Worm (Caenorhabditis elegans): Measurements from ENCODE around the gene B0303.4.

Gene B0303.4

DNA sequence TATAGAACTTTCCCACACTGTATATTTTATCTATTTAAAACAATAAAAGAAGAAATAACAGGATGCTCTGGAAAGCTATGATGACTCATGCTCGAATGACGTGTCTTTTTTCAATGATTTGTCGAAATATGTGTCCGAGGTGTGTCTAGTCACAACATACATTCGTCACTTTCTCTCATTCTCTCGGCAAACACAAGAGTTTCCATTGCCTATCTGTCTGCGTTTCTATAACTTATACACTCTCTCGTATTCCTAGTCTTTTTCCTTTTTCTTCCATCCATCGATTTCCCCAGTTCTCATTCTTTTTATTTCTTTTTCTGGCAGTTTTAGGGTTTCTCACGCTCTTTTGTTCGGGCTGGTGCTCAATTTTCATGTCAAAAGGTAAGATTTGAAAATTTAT lies 7.0 kb downstream of the B0303.4 start:
- TF ChIP-seq ceh-83 (GFP tag; optimal IDR thresholded peaks at IDR 0.05) (no peak), nhr-76 (tag; optimal IDR thresholded peaks at IDR 0.05) (no peak), nhr-28 (tag; optimal IDR thresholded peaks at IDR 0.05) (no peak), unc-62 (GFP tag; optimal IDR thresholded peaks at IDR 0.05) (no peak), mep-1 (tag; optimal IDR thresholded peaks at IDR 0.05) (no peak), ces-1 (GFP tag; optimal IDR thresholded peaks at IDR 0.05) (no peak), unc-120 (tag; optimal IDR thresholded peaks at IDR 0.05; ENCODE audit: poor library complexity, severe bottlenecking) (no peak), ceh-39 (tag; optimal IDR thresholded peaks at IDR 0.05) (no peak), mab-5 (tag; optimal IDR thresholded peaks at IDR 0.05) (no peak), mls-2 (tag; optimal IDR thresholded peaks at IDR 0.05) (no peak)

DNA sequence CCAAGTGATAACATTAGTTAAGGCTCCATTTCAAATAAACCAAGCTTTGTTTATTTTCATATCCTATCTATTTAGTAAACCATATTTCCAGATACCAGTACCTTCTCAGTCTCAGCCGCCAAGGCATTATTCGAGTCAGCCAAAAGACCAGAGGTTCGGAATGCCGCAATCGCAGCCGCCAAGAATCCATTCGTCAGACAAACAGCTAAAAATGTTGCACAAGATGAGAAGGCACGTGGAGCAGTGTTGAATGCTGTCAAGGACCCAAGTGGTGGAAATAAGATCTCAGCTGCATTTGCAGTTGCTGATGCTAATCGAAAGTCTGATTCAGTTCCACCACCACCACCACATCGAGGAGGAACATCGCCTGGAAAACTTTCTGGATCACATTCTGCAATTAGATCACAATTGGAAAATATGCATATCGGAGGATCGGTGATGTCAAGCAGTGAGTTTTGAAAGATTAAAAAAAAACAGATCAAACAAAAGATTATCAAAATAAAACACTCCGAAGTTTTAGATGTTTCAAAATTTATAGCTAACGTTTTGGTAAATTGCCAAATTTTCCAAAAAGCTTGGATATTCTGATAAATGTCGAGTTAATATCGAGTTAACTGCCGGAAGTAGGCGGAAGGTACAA lies 7.7 kb downstream of the B0303.4 start:
- TF ChIP-seq ham-2 (GFP tag; optimal IDR thresholded peaks at IDR 0.05) (no peak), ces-1 (GFP tag; optimal IDR thresholded peaks at IDR 0.05) (no peak), flh-1 (GFP tag; optimal IDR thresholded peaks at IDR 0.05) (no peak), cnd-1 (tag; optimal IDR thresholded peaks at IDR 0.05) (no peak), nhr-237 (tag; optimal IDR thresholded peaks at IDR 0.05) (no peak), lin-32 (GFP tag; optimal IDR thresholded peaks at IDR 0.05) (no peak), drap-1 (GFP tag; optimal IDR thresholded peaks at IDR 0.05) (no peak), sptf-1 (tag; optimal IDR thresholded peaks at IDR 0.05) (no peak), nhr-12 (tag; optimal IDR thresholded peaks at IDR 0.05) (no peak), bed-3 (GFP tag; optimal IDR thresholded peaks at IDR 0.05) (no peak), zip-8 (tag; optimal IDR thresholded peaks at IDR 0.05) (no peak), lsy-2 (tag; optimal IDR thresholded peaks at IDR 0.05) (no peak), hlh-1 (tag; optimal IDR thresholded peaks at IDR 0.05) (no peak), elt-1 (tag; optimal IDR thresholded peaks at IDR 0.05; ENCODE audit: borderline replicate concordance, insufficient read depth) (no peak)

ce11 chrIII:8700289-8700957 lies 10.8 kb downstream of the B0303.4 start, which contains the start of the genes sdz-1 and vps-33.1:
Gene sdz-1, minus strand, starts transcription at chrIII:8700339.
Gene vps-33.1, plus strand, starts transcription at chrIII:8700927.
- TF ChIP-seq nhr-2 (tag; optimal IDR thresholded peaks at IDR 0.05): no peak
- TF ChIP-seq lsy-2 (tag; optimal IDR thresholded peaks at IDR 0.05): peak; percentile 29
- peak; percentile 67 for TF ChIP-seq unc-120 (tag; optimal IDR thresholded peaks at IDR 0.05; ENCODE audit: poor library complexity, severe bottlenecking)
- TF ChIP-seq unc-39 (tag; optimal IDR thresholded peaks at IDR 0.05): no peak
- TF ChIP-seq zip-8 (tag; optimal IDR thresholded peaks at IDR 0.05): no peak
- TF ChIP-seq mls-2 (tag; optimal IDR thresholded peaks at IDR 0.05): no peak
- peak; percentile 16 for TF ChIP-seq nhr-237 (tag; optimal IDR thresholded peaks at IDR 0.05)

- no peak for TF ChIP-seq cnd-1 (tag; optimal IDR thresholded peaks at IDR 0.05)
- no peak for TF ChIP-seq lin-13 (tag; optimal IDR thresholded peaks at IDR 0.05)
- TF ChIP-seq unc-39 (tag; optimal IDR thresholded peaks at IDR 0.05): no peak
- no peak for TF ChIP-seq nhr-28 (tag; optimal IDR thresholded peaks at IDR 0.05)
- TF ChIP-seq ces-1 (GFP tag; optimal IDR thresholded peaks at IDR 0.05): no peak
- no peak for TF ChIP-seq ceh-39 (tag; optimal IDR thresholded peaks at IDR 0.05)
- TF ChIP-seq zip-8 (tag; optimal IDR thresholded peaks at IDR 0.05): no peak
- no peak for TF ChIP-seq pha-4 (tag; optimal IDR thresholded peaks at IDR 0.05)
- no peak for TF ChIP-seq mep-1 (tag; optimal IDR thresholded peaks at IDR 0.05)
- TF ChIP-seq unc-120 (tag; optimal IDR thresholded peaks at IDR 0.05; ENCODE audit: poor library complexity, severe bottlenecking): no peak
- no peak for TF ChIP-seq mls-2 (tag; optimal IDR thresholded peaks at IDR 0.05)
- no peak for TF ChIP-seq snpc-4 (tag; optimal IDR thresholded peaks at IDR 0.05)
- TF ChIP-seq nhr-2 (tag; optimal IDR thresholded peaks at IDR 0.05): no peak
- no peak for TF ChIP-seq sptf-1 (tag; optimal IDR thresholded peaks at IDR 0.05)
- no peak for TF ChIP-seq drap-1 (GFP tag; optimal IDR thresholded peaks at IDR 0.05)
- TF ChIP-seq bed-3 (GFP tag; optimal IDR thresholded peaks at IDR 0.05): no peak
- TF ChIP-seq blmp-1 (tag; optimal IDR thresholded peaks at IDR 0.05): no peak
- no peak for TF ChIP-seq M03D4.4 (tag; optimal IDR thresholded peaks at IDR 0.05)
- no peak for TF ChIP-seq tbx-8 (GFP tag; optimal IDR thresholded peaks at IDR 0.05)
Observed at ce11 chrIII:8704765-8705164, 15.1 kb downstream of the B0303.4 start, which contains the start of gene B0303.16. Gene B0303.16, plus strand, starts transcription at chrIII:8705065.

Data from whole organism, mixed stage, embryonic.